Worm (Caenorhabditis elegans) whole organism, mixed stage, embryonic: Measurements from ENCODE around the gene D2063.1.

Source experiments
- M03D4.4 ChIP-seq: sonication (generic microtip); optimal IDR thresholded peaks from 2 replicates; lab custom pipeline; 2017; ENCODE audit warnings: mild to moderate bottlenecking, missing genetic modification characterization, missing compliant biosample characterization
- ces-1 ChIP-seq: fragments of 150-350 bp; optimal IDR thresholded peaks from 2 replicates; lab custom pipeline; 2014; ENCODE audit warnings: missing biosample characterization, missing genetic modification reagents, missing genetic modification characterization
- elt-1 ChIP-seq: sonication (generic microtip); optimal IDR thresholded peaks from 2 replicates; lab custom pipeline; 2017; ENCODE audit warnings: missing genetic modification characterization, mild to moderate bottlenecking, missing compliant biosample characterization, antibody characterized with exemption, moderate library complexity, borderline replicate concordance; ENCODE audit not compliant: insufficient read depth
- elt-3 ChIP-seq: fragments of 150-350 bp; optimal IDR thresholded peaks from 2 replicates; lab custom pipeline; 2014; ENCODE audit warnings: missing biosample characterization, missing genetic modification characterization
- ham-2 ChIP-seq: fragments of 200-800 bp; sonication (Bioruptor generic); optimal IDR thresholded peaks from 2 replicates; lab custom pipeline; 2018; ENCODE audit warnings: mild to moderate bottlenecking, missing genetic modification characterization, missing compliant biosample characterization
- lin-13 ChIP-seq: fragments of 150-350 bp; optimal IDR thresholded peaks from 2 replicates; lab custom pipeline; 2014; ENCODE audit warnings: missing biosample characterization, missing genetic modification characterization
- lin-32 ChIP-seq: fragments of 200-800 bp; sonication (Bioruptor generic); optimal IDR thresholded peaks from 2 replicates; lab custom pipeline; 2018; ENCODE audit warnings: mild to moderate bottlenecking, missing genetic modification characterization, missing compliant biosample characterization
- mab-5 ChIP-seq: fragments of 150-350 bp; optimal IDR thresholded peaks from 2 replicates; lab custom pipeline; 2014; ENCODE audit warnings: missing biosample characterization, missing genetic modification characterization
- nhr-28 ChIP-seq: fragments of 150-350 bp; optimal IDR thresholded peaks from 2 replicates; lab custom pipeline; 2014; ENCODE audit warnings: missing biosample characterization, missing genetic modification characterization
- tbx-8 ChIP-seq: fragments of 200-800 bp; sonication (Bioruptor generic); optimal IDR thresholded peaks from 2 replicates; lab custom pipeline; 2018; ENCODE audit warnings: mild to moderate bottlenecking, missing genetic modification characterization, moderate library complexity, missing compliant biosample characterization
- unc-62 ChIP-seq: fragments of 150-350 bp; optimal IDR thresholded peaks from 2 replicates; lab custom pipeline; 2014; ENCODE audit warnings: missing biosample characterization, missing genetic modification reagents, missing genetic modification characterization
- ztf-11 ChIP-seq: fragments of 150-350 bp; optimal IDR thresholded peaks from 2 replicates; lab custom pipeline; 2014; ENCODE audit warnings: missing biosample characterization, missing genetic modification characterization

DNA sequence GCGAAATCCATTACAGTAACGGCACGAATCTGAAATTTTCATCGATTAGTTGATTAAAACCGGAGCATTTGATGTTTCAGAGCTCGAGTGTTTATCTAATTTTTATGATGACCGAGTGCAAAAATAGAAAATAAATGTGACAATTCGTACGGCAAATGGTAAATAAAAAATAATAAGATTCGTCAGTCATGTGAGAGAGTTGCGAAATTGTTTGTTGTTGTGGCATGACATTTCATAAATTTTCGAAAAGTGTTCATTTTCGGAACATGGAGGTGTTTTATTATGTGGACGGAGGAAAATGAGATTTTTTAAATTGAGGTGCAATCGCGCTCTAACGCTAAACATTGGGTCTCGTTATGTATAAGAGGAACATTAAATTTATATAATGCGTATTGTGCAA, 14.8 kb downstream of the D2063.1 start:
- TF ChIP-seq mab-5 (tag; lab: Kevin White, UChicago) (no peak), ztf-11 (no peak), tbx-8 (GFP tag; lab: Kevin White, UChicago) (no peak), lin-32 (no peak), elt-1 (no peak), unc-62 (GFP tag; lab: Kevin White, UChicago) (no peak), elt-3 (tag; lab: Kevin White, UChicago) (no peak), M03D4.4 (tag; lab: Kevin White, UChicago) (no peak), ces-1 (GFP tag; lab: Kevin White, UChicago) (no peak), lin-13 (tag; lab: Kevin White, UChicago) (no peak), nhr-28 (tag; lab: Kevin White, UChicago) (no peak), ham-2 (GFP tag; lab: Kevin White, UChicago) (no peak)
